Worm (Caenorhabditis elegans) whole organism, L1 larva: ENCODE results near the gene zhit-2.

ENCODE experiments used
- C34B4.2 ChIP-seq: sonication (generic microtip); optimal IDR thresholded peaks from 2 replicates; lab custom pipeline; 2017; ENCODE audit warnings: mild to moderate bottlenecking, missing genetic modification characterization, missing compliant biosample characterization
- ceh-88 ChIP-seq: fragments of 200-800 bp; sonication (Bioruptor generic); IDR thresholded peaks from 2 replicates; pipeline ENCODE4 v1.3.6; 2022; ENCODE audit warnings: missing genetic modification characterization, missing compliant biosample characterization
- egl-13 ChIP-seq: sonication (generic microtip); optimal IDR thresholded peaks from 2 replicates; lab custom pipeline; 2016; ENCODE audit warnings: missing genotype, missing genetic modification reagents, missing genetic modification characterization, missing compliant biosample characterization
- elt-2 ChIP-seq: sonication (generic microtip); optimal IDR thresholded peaks from 2 replicates; lab custom pipeline; 2016; ENCODE audit warnings: missing genetic modification characterization, mild to moderate bottlenecking, inconsistent platforms, missing compliant biosample characterization, missing genetic modification reagents
- fkh-10 ChIP-seq: sonication (generic microtip); optimal IDR thresholded peaks from 2 replicates; lab custom pipeline; 2017; ENCODE audit warnings: missing biosample characterization, missing genetic modification reagents, missing genetic modification characterization
- fos-1 ChIP-seq: fragments of 150-350 bp; optimal IDR thresholded peaks from 2 replicates; lab custom pipeline; 2014; ENCODE audit warnings: missing biosample characterization, missing genetic modification characterization
- lin-13 ChIP-seq: fragments of 150-350 bp; optimal IDR thresholded peaks from 2 replicates; lab custom pipeline; 2014; ENCODE audit warnings: missing biosample characterization, missing genetic modification reagents, missing genetic modification characterization
- lin-39 ChIP-seq: fragments of 150-350 bp; optimal IDR thresholded peaks from 2 replicates; lab custom pipeline; 2014; ENCODE audit warnings: missing biosample characterization, missing genetic modification reagents, missing genetic modification characterization
- mep-1 ChIP-seq: fragments of 150-350 bp; optimal IDR thresholded peaks from 2 replicates; lab custom pipeline; 2014; ENCODE audit warnings: missing biosample characterization, missing genetic modification characterization
- nhr-11 ChIP-seq: fragments of 150-350 bp; optimal IDR thresholded peaks from 2 replicates; lab custom pipeline; 2014; ENCODE audit warnings: missing biosample characterization, missing genetic modification characterization
- nhr-237 ChIP-seq: fragments of 150-350 bp; optimal IDR thresholded peaks from 2 replicates; lab custom pipeline; 2014; ENCODE audit warnings: missing biosample characterization, missing genetic modification characterization
- nhr-77 ChIP-seq: fragments of 150-350 bp; optimal IDR thresholded peaks from 2 replicates; lab custom pipeline; 2014; ENCODE audit warnings: missing biosample characterization, missing genetic modification characterization
- unc-62 ChIP-seq: fragments of 150-350 bp; optimal IDR thresholded peaks from 2 replicates; lab custom pipeline; 2014; ENCODE audit warnings: missing biosample characterization, missing genetic modification reagents, missing genetic modification characterization

ce11 chrIII:4224722-4225121 lies 19.5 kb downstream of the zhit-2 start:
- no peak for TF ChIP-seq nhr-77 (tag; lab: Kevin White, UChicago)
- no peak for TF ChIP-seq nhr-237 (tag; lab: Kevin White, UChicago)
- no peak for TF ChIP-seq lin-13
- no peak for TF ChIP-seq nhr-11 (tag; lab: Kevin White, UChicago)
- TF ChIP-seq fkh-10: no peak
- no peak for TF ChIP-seq egl-13 (tag; lab: Kevin White, UChicago)
- TF ChIP-seq lin-39 (tag; lab: Kevin White, UChicago): no peak
- no peak for TF ChIP-seq elt-2
- no peak for TF ChIP-seq C34B4.2 (tag; lab: Kevin White, UChicago)
- no peak for TF ChIP-seq fos-1 (tag; lab: Kevin White, UChicago)
- no peak for TF ChIP-seq ceh-88
- TF ChIP-seq unc-62 (GFP tag; lab: Kevin White, UChicago): no peak
- no peak for TF ChIP-seq mep-1 (tag; lab: Kevin White, UChicago)
